Worm (Caenorhabditis elegans): ENCODE measurements around the gene mltn-10.

- TF ChIP-seq pha-4 (tag; optimal IDR thresholded peaks at IDR 0.05) (no peak), unc-120 (tag; optimal IDR thresholded peaks at IDR 0.05; ENCODE audit: poor library complexity, severe bottlenecking) (no peak), unc-62 (GFP tag; optimal IDR thresholded peaks at IDR 0.05) (no peak), nhr-237 (tag; optimal IDR thresholded peaks at IDR 0.05) (no peak), nhr-12 (tag; optimal IDR thresholded peaks at IDR 0.05) (no peak), elt-1 (tag; optimal IDR thresholded peaks at IDR 0.05; ENCODE audit: borderline replicate concordance, insufficient read depth) (no peak), mep-1 (tag; optimal IDR thresholded peaks at IDR 0.05) (no peak), lin-13 (tag; optimal IDR thresholded peaks at IDR 0.05) (no peak)
Measured at ce11 chrII:14618158-14618557, 4.7 kb upstream of the mltn-10 start.

All from whole organism, mixed stage, embryonic.